Fruit fly (Drosophila melanogaster): ENCODE measurements around the gene Aven.
A peak's percentile ranks its signal among the peaks of the same experiment; 100 is the strongest.

Gene Aven

dm6 chrX:12658999-12659560 lies 29.6 kb upstream of the Aven start, which contains the start of gene Tis11 (continued):
- TF ChIP-seq cg (GFP tag; optimal IDR thresholded peaks at IDR 0.05) (no peak), MESR4 (GFP tag; optimal IDR thresholded peaks at IDR 0.05) (peak; percentile 15), pita (GFP tag; optimal IDR thresholded peaks at IDR 0.05) (peak; percentile 77), dimm (GFP tag; IDR thresholded peaks at IDR 0.05) (no peak), Dref (GFP tag; IDR thresholded peaks at IDR 0.05) (peak; percentile 50), cwo (GFP tag; optimal IDR thresholded peaks at IDR 0.05) (no peak), Oaz (GFP tag; IDR thresholded peaks at IDR 0.05) (no peak), CG15073 (GFP tag; optimal IDR thresholded peaks at IDR 0.05) (no peak), sisA (GFP tag; IDR thresholded peaks at IDR 0.05) (no peak), grau (tag; optimal IDR thresholded peaks at IDR 0.05) (no peak), slp2 (GFP tag; optimal IDR thresholded peaks at IDR 0.05) (no peak), Nf-YC (tag; optimal IDR thresholded peaks at IDR 0.05) (peak; percentile 3), ken (GFP tag; IDR thresholded peaks at IDR 0.05) (no peak), inv (GFP tag; IDR thresholded peaks at IDR 0.05; ENCODE audit: partially characterized antibody) (no peak), schlank (tag; optimal IDR thresholded peaks at IDR 0.05) (no peak), pfk (GFP tag; optimal IDR thresholded peaks at IDR 0.05) (peak; percentile 20), gsb-n (tag; optimal IDR thresholded peaks at IDR 0.05) (no peak), Lhr (GFP tag; optimal IDR thresholded peaks at IDR 0.05) (peak; percentile 93), lov (optimal IDR thresholded peaks at IDR 0.05) (no peak), lov (GFP tag; IDR thresholded peaks at IDR 0.05) (no peak), CG9817 (tag; optimal IDR thresholded peaks at IDR 0.05) (no peak), unpg (GFP tag; optimal IDR thresholded peaks at IDR 0.05) (no peak), caup (GFP tag; optimal IDR thresholded peaks at IDR 0.05; ENCODE audit: severe bottlenecking) (no peak), pnt (GFP tag; optimal IDR thresholded peaks at IDR 0.05) (no peak), Gug (GFP tag; IDR thresholded peaks at IDR 0.05) (no peak), p53 (GFP tag; optimal IDR thresholded peaks at IDR 0.05) (peak; percentile 8), CG6175 (GFP tag; IDR thresholded peaks at IDR 0.05) (no peak), gt (GFP tag; IDR thresholded peaks at IDR 0.05) (no peak), B-H1 (GFP tag; IDR thresholded peaks at IDR 0.05) (no peak), CG34422 (GFP tag; IDR thresholded peaks at IDR 0.05) (peak; percentile 34; the same call in 1 of the 3 replicates), CG2199 (GFP tag; IDR thresholded peaks at IDR 0.05) (0 out of 3 replicates have a peak, but pooled peaks have one; percentile 21), vvl (GFP tag; IDR thresholded peaks at IDR 0.05) (peak; percentile 41; the same call in 1 of the 2 replicates), sqz (GFP tag; optimal IDR thresholded peaks at IDR 0.05) (peak; percentile 25), eyg (GFP tag; optimal IDR thresholded peaks at IDR 0.05) (no peak), stwl (tag; optimal IDR thresholded peaks at IDR 0.05) (peak; percentile 18), sug (tag; optimal IDR thresholded peaks at IDR 0.05) (peak; percentile 18), ATbp (GFP tag; optimal IDR thresholded peaks at IDR 0.05) (no peak), tin (GFP tag; optimal IDR thresholded peaks at IDR 0.05) (no peak), CG6813 (GFP tag; optimal IDR thresholded peaks at IDR 0.05) (no peak), sima (GFP tag; optimal IDR thresholded peaks at IDR 0.05) (no peak), CG9876 (GFP tag; optimal IDR thresholded peaks at IDR 0.05) (no peak), CG15601 (tag; optimal IDR thresholded peaks at IDR 0.05) (peak; percentile 10), Dbx (GFP tag; IDR thresholded peaks at IDR 0.05) (0 out of 3 replicates have a peak, but pooled peaks have one; percentile 28), Med (GFP tag) (peak; percentile 90), CG33213 (GFP tag; optimal IDR thresholded peaks at IDR 0.05) (peak; percentile 1), CG18764 (GFP tag; optimal IDR thresholded peaks at IDR 0.05) (no peak), CG17612 (GFP tag; IDR thresholded peaks at IDR 0.05) (no peak), lab (GFP tag; optimal IDR thresholded peaks at IDR 0.05) (peak; percentile 33), Fer3 (tag; optimal IDR thresholded peaks at IDR 0.05) (no peak), CG2202 (tag; optimal IDR thresholded peaks at IDR 0.05) (no peak), CG10979 (tag; optimal IDR thresholded peaks at IDR 0.05) (no peak)
